1 fruit fly cellular context compared by ENCODE assay signal in genomic region chr2L:1987434-1988191, dm6.
TF ChIP-seq lines count a peak whose summit lies in the region.

TSS of gene Got2 (minus strand) at chr2L:1987758.

TF ChIP-seq in whole organism, embryonic, 481 proteins besides CTCF, POLR2A, EP300 and RAD21 (continued from another document and continues in another):
- TF ChIP-seq unc-4 (GFP tag; IDR thresholded peaks at IDR 0.05; lab: Robert Waterston, UW; ENCODE audit: partially characterized antibody) (peak; percentile 84), CG13775 (GFP tag; optimal IDR thresholded peaks at IDR 0.05; lab: Kevin White, UChicago) (peak; percentile 20), CG17385 (GFP tag; optimal IDR thresholded peaks at IDR 0.05; lab: Kevin White, UChicago) (peak; percentile 21), CG2120 (GFP tag; optimal IDR thresholded peaks at IDR 0.05; lab: Kevin White, UChicago) (peak; percentile 52), CG16813 (GFP tag; IDR thresholded peaks at IDR 0.05; lab: Robert Waterston, UW; ENCODE audit: partially characterized antibody) (peak; percentile 78), corto (GFP tag; optimal IDR thresholded peaks at IDR 0.05; lab: Kevin White, UChicago) (no peak), Scr (GFP tag; IDR thresholded peaks at IDR 0.05; lab: Robert Waterston, UW; ENCODE audit: partially characterized antibody) (peak; percentile 84), CG34422 (GFP tag; IDR thresholded peaks at IDR 0.05; lab: Robert Waterston, UW) (peak; percentile 63; the same call in 1 of the 3 replicates), sim (GFP tag; IDR thresholded peaks at IDR 0.05; lab: Robert Waterston, UW) (no peak), ttk (GFP tag; IDR thresholded peaks at IDR 0.05; lab: Robert Waterston, UW) (no peak), ftz-f1 (GFP tag; optimal IDR thresholded peaks at IDR 0.05; lab: Kevin White, UChicago) (peak; percentile 85), CG14441 (GFP tag; IDR thresholded peaks at IDR 0.05; lab: Robert Waterston, UW) (no peak), toy (GFP tag; IDR thresholded peaks at IDR 0.05; lab: Robert Waterston, UW) (no peak), CG43689 (GFP tag; IDR thresholded peaks at IDR 0.05; lab: Robert Waterston, UW) (no peak), sna (GFP tag; IDR thresholded peaks at IDR 0.05; lab: Robert Waterston, UW; ENCODE audit: partially characterized antibody) (peak; percentile 87), twi (tag; optimal IDR thresholded peaks at IDR 0.05; lab: Kevin White, UChicago) (no peak), wdn (GFP tag; IDR thresholded peaks at IDR 0.05; lab: Robert Waterston, UW) (no peak), bbx (GFP tag; IDR thresholded peaks at IDR 0.05; lab: Robert Waterston, UW; ENCODE audit: partially characterized antibody) (peak; percentile 81), Drgx (GFP tag; IDR thresholded peaks at IDR 0.05; lab: Robert Waterston, UW) (peak; percentile 36; the same call in 1 of the 2 replicates), CG31224 (GFP tag; IDR thresholded peaks at IDR 0.05; lab: Robert Waterston, UW) (no peak), CG16815 (GFP tag; optimal IDR thresholded peaks at IDR 0.05; lab: Kevin White, UChicago) (peak; percentile 7), CG1529 (GFP tag; optimal IDR thresholded peaks at IDR 0.05; lab: Kevin White, UChicago) (no peak), HLHmδ (GFP tag; optimal IDR thresholded peaks at IDR 0.05; lab: Kevin White, UChicago) (no peak), sr (GFP tag; IDR thresholded peaks at IDR 0.05; lab: Robert Waterston, UW) (peak; percentile 89), H2.0 (GFP tag; IDR thresholded peaks at IDR 0.05; lab: Robert Waterston, UW) (peak; percentile 40; the same call in 1 of the 2 replicates), Dfd (GFP tag; optimal IDR thresholded peaks at IDR 0.05; lab: Kevin White, UChicago) (no peak), Sox100B (GFP tag; optimal IDR thresholded peaks at IDR 0.05; lab: Kevin White, UChicago) (peak; percentile 47), Oli (tag; optimal IDR thresholded peaks at IDR 0.05; lab: Kevin White, UChicago) (peak; percentile 31), Doc3 (GFP tag; IDR thresholded peaks at IDR 0.05; lab: Robert Waterston, UW; ENCODE audit: partially characterized antibody) (peak; percentile 79), CG14014 (GFP tag; IDR thresholded peaks at IDR 0.05; lab: Robert Waterston, UW) (peak; percentile 27; the same call in 1 of the 2 replicates), CG15514 (GFP tag; optimal IDR thresholded peaks at IDR 0.05; lab: Kevin White, UChicago) (peak; percentile 50), Sry-δ (GFP tag; optimal IDR thresholded peaks at IDR 0.05; lab: Kevin White, UChicago) (peak; percentile 11), Adf1 (GFP tag; IDR thresholded peaks at IDR 0.05; lab: Robert Waterston, UW) (peak; percentile 25; the same call in 1 of the 2 replicates), Hr51 (GFP tag; optimal IDR thresholded peaks at IDR 0.05; lab: Kevin White, UChicago) (peak in 1 of 2 experiments; percentile 23), dm (GFP tag; optimal IDR thresholded peaks at IDR 0.05; lab: Kevin White, UChicago) (no peak), CG10959 (GFP tag; IDR thresholded peaks at IDR 0.05; lab: Robert Waterston, UW) (no peak), ssp (GFP tag; IDR thresholded peaks at IDR 0.05; lab: Robert Waterston, UW) (no peak), ac (GFP tag; optimal IDR thresholded peaks at IDR 0.05; lab: Kevin White, UChicago) (no peak), CG5180 (GFP tag; optimal IDR thresholded peaks at IDR 0.05; lab: Kevin White, UChicago) (peak; percentile 95), CG6683 (GFP tag; optimal IDR thresholded peaks at IDR 0.05; lab: Kevin White, UChicago) (no peak), run (tag; optimal IDR thresholded peaks at IDR 0.05; lab: Kevin White, UChicago) (no peak), Hr3 (GFP tag; optimal IDR thresholded peaks at IDR 0.05; lab: Kevin White, UChicago) (peak; percentile 17), tgo (GFP tag; IDR thresholded peaks at IDR 0.05; lab: Robert Waterston, UW) (no peak), her (GFP tag; optimal IDR thresholded peaks at IDR 0.05; lab: Kevin White, UChicago) (no peak), Bgb (GFP tag; IDR thresholded peaks at IDR 0.05; lab: Robert Waterston, UW; ENCODE audit: partially characterized antibody) (peak; percentile 88), amos (GFP tag; IDR thresholded peaks at IDR 0.05; lab: Robert Waterston, UW; ENCODE audit: partially characterized antibody) (peak; percentile 87), CG11247 (GFP tag; IDR thresholded peaks at IDR 0.05; lab: Robert Waterston, UW) (0 out of 2 replicates have a peak, but pooled peaks have one; percentile 25), NfI (GFP tag; optimal IDR thresholded peaks at IDR 0.05; lab: Kevin White, UChicago) (no peak), CG7786 (GFP tag; optimal IDR thresholded peaks at IDR 0.05; lab: Kevin White, UChicago) (peak; percentile 8), CrebB (tag; optimal IDR thresholded peaks at IDR 0.05; lab: Kevin White, UChicago) (no peak), CG15696 (tag; optimal IDR thresholded peaks at IDR 0.05; lab: Kevin White, UChicago) (no peak), CG15479 (GFP tag; optimal IDR thresholded peaks at IDR 0.05; lab: Kevin White, UChicago) (no peak), Ptx1 (GFP tag; IDR thresholded peaks at IDR 0.05; lab: Robert Waterston, UW) (peak; percentile 44; the same call in 1 of the 2 replicates), CG8478 (optimal IDR thresholded peaks at IDR 0.05; lab: Kevin White, UChicago) (peak; percentile 78), CG7963 (GFP tag; IDR thresholded peaks at IDR 0.05; lab: Robert Waterston, UW; ENCODE audit: partially characterized antibody) (peak; percentile 75; the same call in 1 of the 3 replicates), aop (GFP tag; IDR thresholded peaks at IDR 0.05; lab: Robert Waterston, UW) (0 out of 2 replicates have a peak, but pooled peaks have one; percentile 20), lab (GFP tag; optimal IDR thresholded peaks at IDR 0.05; lab: Kevin White, UChicago) (peak; percentile 34), Ada2b (GFP tag; IDR thresholded peaks at IDR 0.05; lab: Robert Waterston, UW) (peak; percentile 37; the same call in 1 of the 2 replicates), CG9932 (GFP tag; IDR thresholded peaks at IDR 0.05; lab: Robert Waterston, UW) (peak; percentile 62), HLH4C (GFP tag; IDR thresholded peaks at IDR 0.05; lab: Robert Waterston, UW; ENCODE audit: partially characterized antibody) (peak; percentile 78), Dref (GFP tag; IDR thresholded peaks at IDR 0.05; lab: Robert Waterston, UW) (peak; percentile 54), Jarid2 (GFP tag; optimal IDR thresholded peaks at IDR 0.05; lab: Kevin White, UChicago) (peak; percentile 9), Tbp (GFP tag; optimal IDR thresholded peaks at IDR 0.05; lab: Kevin White, UChicago) (no peak), CG7839 (tag; optimal IDR thresholded peaks at IDR 0.05; lab: Kevin White, UChicago) (peak; percentile 48), Mes4 (GFP tag; optimal IDR thresholded peaks at IDR 0.05; lab: Kevin White, UChicago) (no peak), zfh2 (GFP tag; optimal IDR thresholded peaks at IDR 0.05; lab: Kevin White, UChicago) (peak; percentile 28), CG12391 (tag; optimal IDR thresholded peaks at IDR 0.05; lab: Kevin White, UChicago) (peak; percentile 64), bigmax (GFP tag; optimal IDR thresholded peaks at IDR 0.05; lab: Kevin White, UChicago) (no peak), Chrac-16 (GFP tag; optimal IDR thresholded peaks at IDR 0.05; lab: Kevin White, UChicago) (no peak), Opbp (GFP tag; IDR thresholded peaks at IDR 0.05; lab: Robert Waterston, UW; ENCODE audit: partially characterized antibody) (peak; percentile 78), E2f1 (GFP tag; IDR thresholded peaks at IDR 0.05; lab: Robert Waterston, UW) (no peak), insv (GFP tag; optimal IDR thresholded peaks at IDR 0.05; lab: Kevin White, UChicago) (no peak), Deaf1 (tag; optimal IDR thresholded peaks at IDR 0.05; lab: Kevin White, UChicago) (peak; percentile 12), CG17328 (GFP tag; IDR thresholded peaks at IDR 0.05; lab: Robert Waterston, UW) (no peak), Atf3 (GFP tag; optimal IDR thresholded peaks at IDR 0.05; lab: Kevin White, UChicago) (no peak), rib (GFP tag; IDR thresholded peaks at IDR 0.05; lab: Robert Waterston, UW) (no peak; the same call in 1 of the 2 replicates), cg (GFP tag; optimal IDR thresholded peaks at IDR 0.05; lab: Kevin White, UChicago) (no peak), CG10321 (GFP tag; IDR thresholded peaks at IDR 0.05; lab: Robert Waterston, UW) (peak; percentile 87), CG3726 (GFP tag; IDR thresholded peaks at IDR 0.05; lab: Robert Waterston, UW) (no peak), fu2 (GFP tag; optimal IDR thresholded peaks at IDR 0.05; lab: Kevin White, UChicago) (peak; percentile 23), CG9437 (GFP tag; optimal IDR thresholded peaks at IDR 0.05; lab: Kevin White, UChicago) (peak; percentile 61), Ssrp (tag; optimal IDR thresholded peaks at IDR 0.05; lab: Kevin White, UChicago) (peak; percentile 13), Sry-β (GFP tag; optimal IDR thresholded peaks at IDR 0.05; lab: Kevin White, UChicago) (peak; percentile 91), Ets97D (GFP tag; optimal IDR thresholded peaks at IDR 0.05; lab: Kevin White, UChicago) (no peak), sob (GFP tag; IDR thresholded peaks at IDR 0.05; lab: Robert Waterston, UW) (peak; percentile 32; the same call in 1 of the 2 replicates), CG17829 (tag; optimal IDR thresholded peaks at IDR 0.05; lab: Kevin White, UChicago) (no peak), chinmo (GFP tag; IDR thresholded peaks at IDR 0.05; lab: Robert Waterston, UW; ENCODE audit: partially characterized antibody) (peak; percentile 90; the same call in 3 of the 4 replicates), Meics (GFP tag; optimal IDR thresholded peaks at IDR 0.05; lab: Kevin White, UChicago) (peak; percentile 52), dmrt99B (tag; optimal IDR thresholded peaks at IDR 0.05; lab: Kevin White, UChicago) (peak; percentile 19), slbo (GFP tag; IDR thresholded peaks at IDR 0.05; lab: Robert Waterston, UW) (peak; percentile 57), E2f2 (GFP tag; IDR thresholded peaks at IDR 0.05; lab: Robert Waterston, UW) (0 out of 2 replicates have a peak, but pooled peaks have one; percentile 14), CG31365 (tag; optimal IDR thresholded peaks at IDR 0.05; lab: Kevin White, UChicago) (peak; percentile 25), Max (GFP tag; optimal IDR thresholded peaks at IDR 0.05; lab: Kevin White, UChicago) (no peak), ind (GFP tag; optimal IDR thresholded peaks at IDR 0.05; lab: Kevin White, UChicago) (peak; percentile 16), hb (GFP tag; IDR thresholded peaks at IDR 0.05; lab: Robert Waterston, UW; ENCODE audit: partially characterized antibody) (peak; percentile 77; the same call in 2 of the 3 replicates), HLH3B (GFP tag; IDR thresholded peaks at IDR 0.05; lab: Robert Waterston, UW) (no peak), CG18599 (GFP tag; optimal IDR thresholded peaks at IDR 0.05; lab: Kevin White, UChicago) (peak; percentile 43), Poxn (GFP tag; IDR thresholded peaks at IDR 0.05; lab: Robert Waterston, UW) (no peak), BEAF-32 (GFP tag; optimal IDR thresholded peaks at IDR 0.05; lab: Kevin White, UChicago) (peak; percentile 80), Neu2 (GFP tag; optimal IDR thresholded peaks at IDR 0.05; lab: Kevin White, UChicago; ENCODE audit: borderline replicate concordance) (no peak), ci (GFP tag; IDR thresholded peaks at IDR 0.05; lab: Robert Waterston, UW) (no peak), CG14860 (GFP tag; IDR thresholded peaks at IDR 0.05; lab: Robert Waterston, UW; ENCODE audit: partially characterized antibody) (peak; percentile 65), Sox102F (GFP tag; optimal IDR thresholded peaks at IDR 0.05; lab: Kevin White, UChicago) (peak; percentile 49), so (GFP tag; IDR thresholded peaks at IDR 0.05; lab: Robert Waterston, UW) (no peak), wek (GFP tag; optimal IDR thresholded peaks at IDR 0.05; lab: Kevin White, UChicago) (no peak), schlank (tag; optimal IDR thresholded peaks at IDR 0.05; lab: Kevin White, UChicago) (no peak), knrl (GFP tag; IDR thresholded peaks at IDR 0.05; lab: Robert Waterston, UW; ENCODE audit: partially characterized antibody) (peak; percentile 85), CG11504 (tag; optimal IDR thresholded peaks at IDR 0.05; lab: Kevin White, UChicago) (peak; percentile 44), ATbp (GFP tag; optimal IDR thresholded peaks at IDR 0.05; lab: Kevin White, UChicago) (peak; percentile 32), tio (GFP tag; optimal IDR thresholded peaks at IDR 0.05; lab: Kevin White, UChicago) (no peak), luna (GFP tag; optimal IDR thresholded peaks at IDR 0.05; lab: Kevin White, UChicago) (no peak), Dek (tag; optimal IDR thresholded peaks at IDR 0.05; lab: Kevin White, UChicago) (peak; percentile 49), CG34224 (GFP tag; IDR thresholded peaks at IDR 0.05; lab: Robert Waterston, UW; ENCODE audit: partially characterized antibody) (peak; percentile 69), dmrt11E (tag; optimal IDR thresholded peaks at IDR 0.05; lab: Kevin White, UChicago) (no peak), gcm2 (GFP tag; optimal IDR thresholded peaks at IDR 0.05; lab: Kevin White, UChicago) (no peak), CG2116 (GFP tag; optimal IDR thresholded peaks at IDR 0.05; lab: Kevin White, UChicago) (peak; percentile 37), CoRest (tag; optimal IDR thresholded peaks at IDR 0.05; lab: Kevin White, UChicago) (peak; percentile 39), CG6175 (GFP tag; IDR thresholded peaks at IDR 0.05; lab: Robert Waterston, UW) (0 out of 3 replicates have a peak, but pooled peaks have one; percentile 22), hbn (GFP tag; IDR thresholded peaks at IDR 0.05; lab: Robert Waterston, UW; ENCODE audit: partially characterized antibody) (peak; percentile 79), CG7745 (tag; optimal IDR thresholded peaks at IDR 0.05; lab: Kevin White, UChicago) (no peak), CG3847 (GFP tag; IDR thresholded peaks at IDR 0.05; lab: Robert Waterston, UW) (0 out of 2 replicates have a peak, but pooled peaks have one; percentile 33), gt (GFP tag; IDR thresholded peaks at IDR 0.05; lab: Robert Waterston, UW) (no peak), CG30403 (GFP tag; optimal IDR thresholded peaks at IDR 0.05; lab: Kevin White, UChicago) (peak; percentile 35), CG1603 (tag; optimal IDR thresholded peaks at IDR 0.05; lab: Kevin White, UChicago) (peak; percentile 24), CHES-1-like (GFP tag; optimal IDR thresholded peaks at IDR 0.05; lab: Kevin White, UChicago) (no peak), Dll (GFP tag; IDR thresholded peaks at IDR 0.05; lab: Robert Waterston, UW; ENCODE audit: partially characterized antibody) (peak; percentile 82)
